Fruit fly (Drosophila melanogaster): Measurements from ENCODE around the gene Pgant4.
A peak's percentile ranks its signal among the peaks of the same experiment; 100 is the strongest.

The Pgant4 gene

DNA sequence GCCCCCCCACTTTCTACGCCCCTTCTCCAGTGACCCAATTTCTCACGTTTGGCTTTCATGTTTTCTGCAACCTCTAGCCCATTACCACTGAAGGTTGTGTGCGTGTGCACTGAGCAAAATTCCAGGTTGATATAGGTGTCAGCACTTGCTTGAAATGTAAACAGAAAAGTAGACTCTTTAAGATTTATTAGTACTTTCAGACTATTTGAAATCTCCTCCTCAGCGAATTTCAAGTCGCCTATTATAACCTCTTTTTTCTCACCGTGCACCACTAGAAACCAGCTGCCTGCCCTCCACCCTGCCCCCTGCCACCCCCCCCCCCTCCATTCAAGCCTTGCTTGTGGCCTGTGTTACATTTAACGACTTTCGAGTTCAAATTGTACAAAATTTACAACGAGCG, 37.3 kb upstream of the Pgant4 start (continued):
- TF ChIP-seq sna (GFP tag; IDR thresholded peaks at IDR 0.05; ENCODE audit: partially characterized antibody) (no peak), HmgD (GFP tag; optimal IDR thresholded peaks at IDR 0.05) (no peak), kay (GFP tag; optimal IDR thresholded peaks at IDR 0.05) (no peak), vnd (GFP tag; IDR thresholded peaks at IDR 0.05; ENCODE audit: partially characterized antibody) (no peak), kni (GFP tag; optimal IDR thresholded peaks at IDR 0.05) (no peak), run (tag; optimal IDR thresholded peaks at IDR 0.05) (no peak), HLHmδ (GFP tag; optimal IDR thresholded peaks at IDR 0.05) (no peak), jing (GFP tag; optimal IDR thresholded peaks at IDR 0.05) (no peak), esg (GFP tag; conservative IDR thresholded peaks at IDR 0.05) (peak; percentile 34), Awh (GFP tag; IDR thresholded peaks at IDR 0.05) (no peak), CG18262 (tag; optimal IDR thresholded peaks at IDR 0.05) (peak; percentile 60), Mad (GFP tag; optimal IDR thresholded peaks at IDR 0.05) (no peak), danr (GFP tag; IDR thresholded peaks at IDR 0.05) (0 out of 2 replicates have a peak, but pooled peaks have one; percentile 24), CG17829 (tag; optimal IDR thresholded peaks at IDR 0.05) (peak; percentile 38), CG4820 (GFP tag; optimal IDR thresholded peaks at IDR 0.05) (peak; percentile 52), CG33557 (GFP tag; optimal IDR thresholded peaks at IDR 0.05) (no peak), CG18011 (GFP tag; optimal IDR thresholded peaks at IDR 0.05) (no peak), chm (GFP tag; IDR thresholded peaks at IDR 0.05) (peak; percentile 58; the same call in 1 of the 2 replicates), CG17385 (GFP tag; optimal IDR thresholded peaks at IDR 0.05) (peak; percentile 10), lbe (GFP tag; optimal IDR thresholded peaks at IDR 0.05) (no peak), tap (tag; optimal IDR thresholded peaks at IDR 0.05) (no peak), Neu2 (GFP tag; optimal IDR thresholded peaks at IDR 0.05; ENCODE audit: borderline replicate concordance) (no peak), Spps (tag; optimal IDR thresholded peaks at IDR 0.05) (no peak), CG10209 (GFP tag; optimal IDR thresholded peaks at IDR 0.05) (peak; percentile 53), sr (GFP tag; IDR thresholded peaks at IDR 0.05) (no peak; the same call in 2 of the 3 replicates), Gsc (GFP tag; IDR thresholded peaks at IDR 0.05) (0 out of 2 replicates have a peak, but pooled peaks have one; percentile 31), GATAe (GFP tag; conservative IDR thresholded peaks at IDR 0.05) (no peak), ems (GFP tag; optimal IDR thresholded peaks at IDR 0.05) (no peak), BEAF-32 (GFP tag; optimal IDR thresholded peaks at IDR 0.05) (no peak), Ets65A (GFP tag) (peak; percentile 89), unc-4 (GFP tag; IDR thresholded peaks at IDR 0.05; ENCODE audit: partially characterized antibody) (no peak), CG14860 (GFP tag; IDR thresholded peaks at IDR 0.05; ENCODE audit: partially characterized antibody) (no peak), CG11093 (GFP tag; IDR thresholded peaks at IDR 0.05) (peak; percentile 58; the same call in 1 of the 3 replicates), so (GFP tag; IDR thresholded peaks at IDR 0.05) (no peak), cad (GFP tag; optimal IDR thresholded peaks at IDR 0.05) (no peak), ken (GFP tag; IDR thresholded peaks at IDR 0.05) (peak; percentile 51; the same call in 1 of the 3 replicates), CG13123 (GFP tag; optimal IDR thresholded peaks at IDR 0.05) (no peak), NC2β (GFP tag; optimal IDR thresholded peaks at IDR 0.05) (no peak), CG10366 (GFP tag; IDR thresholded peaks at IDR 0.05) (peak; percentile 47), YL-1 (GFP tag; optimal IDR thresholded peaks at IDR 0.05) (no peak), CG14710 (tag; optimal IDR thresholded peaks at IDR 0.05) (peak; percentile 34), CG4360 (GFP tag; IDR thresholded peaks at IDR 0.05) (0 out of 2 replicates have a peak, but pooled peaks have one; percentile 25), crc (GFP tag; optimal IDR thresholded peaks at IDR 0.05) (no peak), NfI (GFP tag; optimal IDR thresholded peaks at IDR 0.05) (peak; percentile 31), bigmax (GFP tag; optimal IDR thresholded peaks at IDR 0.05) (no peak), fru (optimal IDR thresholded peaks at IDR 0.05) (no peak), crol (GFP tag; IDR thresholded peaks at IDR 0.05) (peak; percentile 61), NFAT (GFP tag; IDR thresholded peaks at IDR 0.05) (no peak), CG3065 (GFP tag; optimal IDR thresholded peaks at IDR 0.05) (no peak), CG1647 (GFP tag; optimal IDR thresholded peaks at IDR 0.05) (no peak), CG4282 (GFP tag; optimal IDR thresholded peaks at IDR 0.05) (no peak), CG1792 (GFP tag; optimal IDR thresholded peaks at IDR 0.05) (no peak)
